Worm (Caenorhabditis elegans): ENCODE data around the gene W03F9.2.

Gene W03F9.2

DNA sequence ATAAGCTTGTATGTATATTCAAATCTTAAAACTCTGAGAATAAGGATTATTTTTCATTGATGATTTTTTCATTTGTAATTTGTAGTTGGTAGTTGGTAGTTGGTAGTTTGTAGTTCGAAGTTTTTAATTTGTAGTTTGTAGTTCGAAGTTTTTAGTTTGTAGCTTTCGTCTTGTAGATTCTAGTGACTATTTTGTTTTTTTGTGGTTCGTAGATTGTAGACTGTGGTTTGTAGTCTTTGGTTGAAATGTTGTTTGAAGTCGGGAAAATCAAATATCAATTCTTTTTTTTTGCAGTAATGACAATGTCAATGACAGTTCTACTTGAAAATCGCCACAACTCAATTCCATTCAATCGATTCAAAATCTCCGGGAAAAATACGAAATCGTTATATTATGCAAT is 17.9 kb upstream of the W03F9.2 start:
- TF ChIP-seq nhr-41 (GFP tag; IDR thresholded peaks at IDR 0.05) (no peak), dmd-6 (GFP tag; IDR thresholded peaks at IDR 0.05) (no peak), unc-62 (GFP tag; optimal IDR thresholded peaks at IDR 0.05 in 1 of 2) (peak in 1 of 2 experiments; percentile 97), unc-62 (tag; optimal IDR thresholded peaks at IDR 0.05) (no peak), zip-2 (tag; optimal IDR thresholded peaks at IDR 0.05) (no peak), pha-4 (GFP tag; IDR thresholded peaks at IDR 0.05) (no peak), pha-4 (tag; optimal IDR thresholded peaks at IDR 0.05) (no peak), F44E2.7 (GFP tag; IDR thresholded peaks at IDR 0.05) (no peak), zag-1 (tag; optimal IDR thresholded peaks at IDR 0.05) (no peak), nhr-76 (tag; optimal IDR thresholded peaks at IDR 0.05) (no peak), daf-16 (GFP tag; optimal IDR thresholded peaks at IDR 0.05) (no peak), daf-16 (tag; optimal IDR thresholded peaks at IDR 0.05) (no peak)

DNA sequence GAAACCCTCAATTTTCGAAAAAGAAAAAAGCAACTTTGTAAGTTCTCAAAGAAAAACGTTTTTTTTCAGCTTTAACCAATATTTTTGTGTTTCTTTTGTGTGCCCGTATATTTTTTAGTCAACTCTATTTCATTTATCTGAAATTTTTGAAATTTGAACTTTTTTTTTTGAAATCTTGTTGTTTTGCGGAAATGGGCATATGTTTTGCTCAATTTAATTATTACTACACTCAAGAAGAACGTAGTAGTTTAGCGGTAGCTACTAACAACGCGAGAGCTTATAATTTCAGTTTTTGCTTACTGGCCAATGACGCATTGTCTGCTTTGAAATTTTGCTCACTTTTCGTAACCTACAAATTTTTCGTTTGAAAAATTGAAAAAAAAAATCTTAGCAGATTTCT is 17.0 kb upstream of the W03F9.2 start, which contains the start of gene srh-82:
srh-82 (plus strand) TSS at position 301 of the 400 bp plus-strand sequence.
- no peak for TF ChIP-seq hif-1 (tag; optimal IDR thresholded peaks at IDR 0.05)
- no peak for TF ChIP-seq saeg-2 (GFP tag; IDR thresholded peaks at IDR 0.05)
- no peak for TF ChIP-seq hlh-30 (tag; optimal IDR thresholded peaks at IDR 0.05; ENCODE audit: insufficient read depth)
- TF ChIP-seq lsy-2 (tag; optimal IDR thresholded peaks at IDR 0.05), result no peak

DNA sequence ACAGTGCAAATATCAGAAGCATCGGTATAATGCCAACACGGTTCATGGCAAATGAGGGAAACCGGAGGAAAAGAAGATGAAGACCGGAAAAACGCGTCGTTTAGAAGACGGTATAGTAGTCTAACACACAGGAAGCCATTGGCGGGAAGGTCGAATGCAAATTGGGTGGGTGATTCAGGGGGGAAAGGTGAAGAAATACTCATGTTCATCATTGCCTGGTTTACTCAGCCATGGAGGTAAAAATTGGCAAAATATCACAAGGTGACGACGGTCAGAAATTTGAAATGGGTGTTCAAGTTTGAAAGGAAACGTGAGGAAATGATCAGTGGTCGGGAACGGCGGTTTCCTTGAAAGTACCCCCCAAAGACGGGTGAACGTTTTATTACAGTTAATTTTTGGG is 13.4 kb upstream of the W03F9.2 start, which contains the start of gene W03F9.11:
W03F9.11 (minus strand) TSS at position 101 of the 400 bp plus-strand sequence.
- TF ChIP-seq unc-62 (GFP tag; optimal IDR thresholded peaks at IDR 0.05 in 1 of 2) (peak in 1 of 2 experiments; percentile 82), unc-62 (tag; optimal IDR thresholded peaks at IDR 0.05) (no peak), unc-130 (GFP tag; optimal IDR thresholded peaks at IDR 0.05) (no peak), nhr-111 (GFP tag; optimal IDR thresholded peaks at IDR 0.05) (no peak), cey-2 (tag; optimal IDR thresholded peaks at IDR 0.05; ENCODE audit: borderline replicate concordance, insufficient read depth) (no peak), ama-1 (optimal IDR thresholded peaks at IDR 0.05) (no peak)

DNA sequence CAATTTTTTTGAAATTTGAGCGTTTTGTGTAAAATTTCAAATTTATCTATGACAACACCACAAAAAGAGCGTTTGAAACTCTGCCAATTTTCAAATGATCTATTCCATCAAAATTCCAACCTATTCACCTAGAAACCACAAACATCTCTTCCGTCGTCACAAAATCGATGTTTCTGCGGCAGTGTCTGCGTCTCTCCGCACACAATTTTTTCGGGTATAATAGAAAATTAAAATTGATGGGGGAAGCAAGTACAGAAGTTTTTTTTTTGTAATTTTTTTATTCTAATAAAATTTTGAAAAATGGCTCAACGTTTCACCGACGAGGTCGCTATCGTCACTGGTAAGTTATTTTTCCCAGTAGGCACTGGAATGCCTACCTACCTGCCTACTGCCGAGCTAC is 10.8 kb upstream of the W03F9.2 start, which contains the start of gene W03F9.9:
W03F9.9 (plus strand) TSS at position 301 of the 400 bp plus-strand sequence.
- TF ChIP-seq nhr-28 (tag; optimal IDR thresholded peaks at IDR 0.05) (peak; percentile 2), nhr-77 (tag; optimal IDR thresholded peaks at IDR 0.05) (no peak)

DNA sequence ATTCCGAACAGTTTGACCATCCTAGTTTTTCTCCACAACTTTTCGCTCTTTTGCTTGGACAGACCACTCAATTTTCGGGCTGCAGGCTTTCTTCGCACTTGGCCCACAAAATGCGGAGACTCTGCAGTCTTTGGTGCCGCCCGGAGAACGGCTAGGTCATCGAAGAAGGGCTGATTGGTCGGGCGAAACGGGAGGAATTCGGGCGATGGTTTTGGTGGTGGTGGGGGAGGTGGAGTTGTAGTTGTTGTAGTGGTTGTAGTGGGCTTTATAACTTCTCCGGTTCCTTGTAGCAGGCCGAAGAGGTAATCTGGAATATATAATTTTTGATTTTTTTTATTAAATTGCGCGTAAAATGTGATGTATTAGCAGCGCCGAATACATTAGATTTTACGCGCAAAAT is 9.8 kb upstream of the W03F9.2 start:
- TF ChIP-seq saeg-2 (GFP tag; IDR thresholded peaks at IDR 0.05), result no peak
- peak; percentile 49; the same call in 1 of the 2 replicates for TF ChIP-seq set-16 (GFP tag; IDR thresholded peaks at IDR 0.05)

DNA sequence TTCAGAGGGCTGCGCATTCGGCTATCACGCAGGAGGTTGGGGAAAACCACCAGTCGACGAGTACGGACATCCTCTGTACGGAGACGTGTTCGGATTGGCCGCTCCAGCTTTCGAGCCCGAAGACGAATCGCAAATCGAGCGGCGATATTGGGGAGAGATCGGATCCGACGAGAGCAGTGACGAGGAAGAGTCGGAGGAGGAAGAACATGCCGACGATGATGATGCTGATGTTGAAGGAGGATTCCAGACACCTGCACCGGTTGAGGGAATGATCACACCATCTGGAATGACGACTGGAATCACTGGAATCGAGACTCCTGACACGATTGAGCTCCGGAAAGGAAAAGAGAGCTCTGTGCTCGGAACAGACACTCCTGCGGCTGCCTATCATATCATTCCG is 2.4 kb upstream of the W03F9.2 start:
- no peak for TF ChIP-seq lin-1 (GFP tag; IDR thresholded peaks at IDR 0.05)
- TF ChIP-seq set-16 (GFP tag; IDR thresholded peaks at IDR 0.05), result peak; percentile 65
- 0 out of 2 replicates have a peak, but pooled peaks have one; percentile 26 for TF ChIP-seq nhr-42 (GFP tag; IDR thresholded peaks at IDR 0.05)

DNA sequence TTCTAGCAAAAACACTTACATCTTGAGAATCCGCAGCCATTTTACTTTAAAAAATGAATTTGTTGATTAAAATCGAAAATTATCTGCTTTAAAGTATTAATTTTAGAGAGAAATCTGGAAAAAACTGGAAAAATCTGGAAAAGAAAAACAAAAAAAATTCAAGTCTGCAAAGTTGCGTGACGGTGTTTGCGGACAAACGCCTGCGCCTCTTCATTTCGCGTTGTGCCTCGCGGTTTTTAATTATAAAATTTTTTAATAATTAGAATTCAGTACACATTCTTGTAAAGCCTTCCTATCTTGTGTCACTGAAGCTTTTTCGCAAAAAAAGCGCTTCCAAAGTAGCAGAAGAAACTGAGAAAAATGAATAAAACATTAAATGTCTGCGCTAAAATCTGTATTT is 1.2 kb downstream of the W03F9.2 start, which contains the start of gene W03F9.1:
W03F9.1 (minus strand) TSS at position 109 of the 400 bp plus-strand sequence.
- TF ChIP-seq F49E8.2 (tag; optimal IDR thresholded peaks at IDR 0.05; ENCODE audit: borderline replicate concordance), result peak; percentile 58
- TF ChIP-seq F10B5.3 (tag; optimal IDR thresholded peaks at IDR 0.05), result peak; percentile 45
- peak in 1 of 2 experiments; percentile 71 for TF ChIP-seq lsy-2 (tag; optimal IDR thresholded peaks at IDR 0.05)
- TF ChIP-seq mdt-29 (GFP tag; IDR thresholded peaks at IDR 0.05), result peak; percentile 74
- TF ChIP-seq pha-4 (GFP tag; IDR thresholded peaks at IDR 0.05), result 0 out of 2 replicates have a peak, but pooled peaks have one; percentile 31
- TF ChIP-seq pha-4 (tag; optimal IDR thresholded peaks at IDR 0.05), result peak; percentile 60
- TF ChIP-seq rbr-2 (tag; optimal IDR thresholded peaks at IDR 0.05), result peak; percentile 60
- TF ChIP-seq unc-62 (GFP tag; optimal IDR thresholded peaks at IDR 0.05 in 1 of 2), result no peak
- TF ChIP-seq unc-62 (tag; optimal IDR thresholded peaks at IDR 0.05), result no peak
- no peak for TF ChIP-seq aha-1 (tag)
- TF ChIP-seq hlh-11 (tag; optimal IDR thresholded peaks at IDR 0.05), result peak; percentile 47
- TF ChIP-seq daf-16 (GFP tag; optimal IDR thresholded peaks at IDR 0.05), result peak in 1 of 2 experiments; percentile 71
- peak; percentile 42 for TF ChIP-seq daf-16 (tag; optimal IDR thresholded peaks at IDR 0.05)
- TF ChIP-seq dve-1 (tag; optimal IDR thresholded peaks at IDR 0.05; ENCODE audit: insufficient read depth), result peak; percentile 68
- TF ChIP-seq ama-1 (optimal IDR thresholded peaks at IDR 0.05), result no peak
- TF ChIP-seq zfp-3 (GFP tag; conservative IDR thresholded peaks at IDR 0.05), result 0 out of 2 replicates have a peak, but pooled peaks have one; percentile 32
- TF ChIP-seq hlh-30 (tag; optimal IDR thresholded peaks at IDR 0.05; ENCODE audit: insufficient read depth), result peak; percentile 32
- no peak for TF ChIP-seq R02D3.7 (tag; optimal IDR thresholded peaks at IDR 0.05)
- TF ChIP-seq hmg-1.1 (GFP tag; IDR thresholded peaks at IDR 0.05), result peak; percentile 65
- peak; percentile 70 for TF ChIP-seq mes-2 (tag; optimal IDR thresholded peaks at IDR 0.05; ENCODE audit: poor library complexity, severe bottlenecking)
- TF ChIP-seq hif-1 (tag; optimal IDR thresholded peaks at IDR 0.05), result peak in 1 of 2 experiments; percentile 18
- TF ChIP-seq mxl-3 (GFP tag; optimal IDR thresholded peaks at IDR 0.05), result no peak
